Fruit fly (Drosophila melanogaster) whole organism, embryonic: ENCODE data around the gene Capa.

Experiments
- ATbp ChIP-seq: fragments of 200-800 bp; sonication (Bioruptor generic); optimal IDR thresholded peaks from 2 replicates; lab custom pipeline; 2017; ENCODE audit warnings: missing biosample characterization, mild to moderate bottlenecking, missing genetic modification characterization, missing genetic modification reagents
- B-H1 ChIP-seq: fragments of 200-800 bp; sonication (Bioruptor generic); IDR thresholded peaks from 3 replicates; pipeline ENCODE4 v1.3.6; 2022; ENCODE audit warnings: missing biosample characterization, missing genetic modification characterization
- BtbVII ChIP-seq: fragments of 200-800 bp; sonication (Bioruptor generic); optimal IDR thresholded peaks from 3 replicates; lab custom pipeline; 2017; ENCODE audit warnings: missing biosample characterization, mild to moderate bottlenecking, missing genetic modification characterization
- CG10462 ChIP-seq: fragments of 200-800 bp; sonication (Bioruptor generic); optimal IDR thresholded peaks from 2 replicates; lab custom pipeline; 2016; ENCODE audit warnings: missing biosample characterization, missing genetic modification characterization
- CG10979 ChIP-seq: fragments of 200-800 bp; sonication (Bioruptor generic); optimal IDR thresholded peaks from 2 replicates; lab custom pipeline; 2018; ENCODE audit warnings: missing biosample characterization, mild to moderate bottlenecking, missing genetic modification characterization, moderate library complexity
- CG14710 ChIP-seq: fragments of 200-800 bp; sonication (Bioruptor generic); optimal IDR thresholded peaks from 3 replicates; lab custom pipeline; 2019; ENCODE audit warnings: missing biosample characterization, mild to moderate bottlenecking, missing genetic modification characterization, moderate library complexity
- CG2678 ChIP-seq: fragments of 200-800 bp; sonication (Bioruptor generic); optimal IDR thresholded peaks from 3 replicates; lab custom pipeline; 2019; ENCODE audit warnings: missing biosample characterization, mild to moderate bottlenecking, missing genetic modification characterization, moderate library complexity
- CG34422 ChIP-seq: fragments of 200-800 bp; sonication (Bioruptor generic); IDR thresholded peaks from 3 replicates; pipeline ENCODE4 v1.3.6; 2022; ENCODE audit warnings: missing biosample characterization, missing genetic modification characterization
- CG42726 ChIP-seq: fragments of 200-800 bp; sonication (Bioruptor generic); IDR thresholded peaks from 2 replicates; pipeline ENCODE4 v1.3.6; 2022; ENCODE audit warnings: missing biosample characterization, missing genetic modification characterization; ENCODE audit not compliant: partially characterized antibody
- CG4360 ChIP-seq: fragments of 200-800 bp; sonication (Bioruptor generic); IDR thresholded peaks from 2 replicates; pipeline ENCODE4 v1.3.6; 2022; ENCODE audit warnings: missing biosample characterization, missing genetic modification characterization
- CG4617 ChIP-seq: fragments of 200-800 bp; sonication (Bioruptor generic); optimal IDR thresholded peaks from 3 replicates; lab custom pipeline; 2016; ENCODE audit warnings: missing biosample characterization, missing genetic modification characterization, borderline replicate concordance
- CG4707 ChIP-seq: fragments of 200-800 bp; sonication (Bioruptor generic); optimal IDR thresholded peaks from 2 replicates; lab custom pipeline; 2018; ENCODE audit warnings: missing biosample characterization, mild to moderate bottlenecking, missing genetic modification characterization, moderate library complexity
- CG7271 ChIP-seq: fragments of 200-800 bp; sonication (Bioruptor generic); optimal IDR thresholded peaks from 2 replicates; lab custom pipeline; 2018; ENCODE audit warnings: missing biosample characterization, mild to moderate bottlenecking, missing genetic modification characterization, moderate library complexity
- CG7372 ChIP-seq: fragments of 200-800 bp; sonication (Bioruptor generic); IDR thresholded peaks from 2 replicates; pipeline ENCODE4 v1.3.6; 2022; ENCODE audit warnings: missing biosample characterization, missing genetic modification characterization
- CG7963 ChIP-seq: fragments of 200-800 bp; sonication (Bioruptor generic); IDR thresholded peaks from 3 replicates; pipeline ENCODE4 v1.3.6; 2022; ENCODE audit warnings: missing biosample characterization, missing genetic modification characterization; ENCODE audit not compliant: partially characterized antibody
- Dref ChIP-seq: fragments of 200-800 bp; sonication (Bioruptor generic); IDR thresholded peaks from 2 replicates; pipeline ENCODE4 v1.3.6; 2022; ENCODE audit warnings: missing biosample characterization, missing genetic modification characterization
- Drgx ChIP-seq: fragments of 200-800 bp; sonication (Bioruptor generic); IDR thresholded peaks from 2 replicates; pipeline ENCODE4 v1.3.6; 2022; ENCODE audit warnings: missing biosample characterization, missing genetic modification characterization
- MESR4 ChIP-seq: fragments of 200-800 bp; sonication (Bioruptor generic); optimal IDR thresholded peaks from 2 replicates; lab custom pipeline; 2018; ENCODE audit warnings: missing biosample characterization, mild to moderate bottlenecking, missing genetic modification characterization, moderate library complexity
- Med ChIP-seq: fragments of 200-800 bp; sonication (Bioruptor generic); peaks from one replicate; lab custom pipeline; 2016; ENCODE audit warnings: missing biosample characterization, missing genetic modification characterization, mild to moderate bottlenecking, inconsistent platforms, moderate library complexity
- Neu2 ChIP-seq: fragments of 200-800 bp; sonication (Bioruptor generic); optimal IDR thresholded peaks from 3 replicates; lab custom pipeline; 2016; ENCODE audit warnings: missing biosample characterization, missing genetic modification characterization, borderline replicate concordance
- Pdp1 ChIP-seq, 2 experiments: fragments of 200-800 bp; sonication (Bioruptor generic); optimal IDR thresholded peaks; 3 replicates each; lab custom pipeline; 2016; ENCODE audit warnings: missing biosample characterization in 2 of 2, missing genetic modification characterization in 2 of 2, mild to moderate bottlenecking in 1 of 2, moderate library complexity in 1 of 2
- Usf ChIP-seq: fragments of 200-800 bp; sonication (Bioruptor generic); optimal IDR thresholded peaks from 2 replicates; lab custom pipeline; 2017; ENCODE audit warnings: missing genotype, missing biosample characterization, missing genetic modification characterization
- bowl ChIP-seq: fragments of 200-800 bp; sonication (Bioruptor generic); IDR thresholded peaks from 2 replicates; pipeline ENCODE4 v1.3.6; 2022; ENCODE audit warnings: missing biosample characterization, missing genetic modification characterization
- bsh ChIP-seq, 2 experiments: fragments of 200-800 bp; sonication (Bioruptor generic); optimal IDR thresholded peaks; 2 replicates each; lab custom pipeline; 2017 to 2018; ENCODE audit warnings: mild to moderate bottlenecking in 2 of 2, missing biosample characterization in 2 of 2, missing genetic modification characterization in 2 of 2, moderate library complexity in 1 of 2
- chif ChIP-seq, 2 experiments: fragments of 200-800 bp; sonication (Bioruptor generic); optimal IDR thresholded peaks; 3 replicates each; lab custom pipeline; 2016; ENCODE audit warnings: missing biosample characterization in 2 of 2, missing genetic modification characterization in 2 of 2
- ci ChIP-seq: fragments of 200-800 bp; sonication (Bioruptor generic); IDR thresholded peaks from 3 replicates; pipeline ENCODE4 v1.3.6; 2022; ENCODE audit warnings: missing biosample characterization, missing genetic modification characterization
- dati ChIP-seq: fragments of 200-800 bp; sonication (Bioruptor generic); IDR thresholded peaks from 2 replicates; pipeline ENCODE4 v1.3.6; 2022; ENCODE audit warnings: missing biosample characterization, missing genetic modification characterization
- exex ChIP-seq: fragments of 200-800 bp; sonication (Bioruptor generic); optimal IDR thresholded peaks from 4 replicates; lab custom pipeline; 2018; ENCODE audit warnings: missing biosample characterization, mild to moderate bottlenecking, missing genetic modification characterization, moderate library complexity
- jing ChIP-seq: fragments of 200-800 bp; sonication (Bioruptor generic); optimal IDR thresholded peaks from 2 replicates; lab custom pipeline; 2018; ENCODE audit warnings: missing biosample characterization, mild to moderate bottlenecking, missing genetic modification characterization
- kah ChIP-seq: fragments of 200-800 bp; sonication (Bioruptor generic); optimal IDR thresholded peaks from 2 replicates; lab custom pipeline; 2018; ENCODE audit warnings: missing biosample characterization, mild to moderate bottlenecking, missing genetic modification characterization
- klu ChIP-seq: fragments of 200-800 bp; sonication (Bioruptor generic); IDR thresholded peaks from 2 replicates; pipeline ENCODE4 v1.3.6; 2022; ENCODE audit warnings: missing biosample characterization, missing genetic modification characterization
- nom ChIP-seq: fragments of 200-800 bp; sonication (Bioruptor generic); optimal IDR thresholded peaks from 2 replicates; lab custom pipeline; 2017; ENCODE audit warnings: missing biosample characterization, missing genetic modification characterization, mild to moderate bottlenecking, moderate library complexity, missing genetic modification reagents
- otp ChIP-seq: fragments of 200-800 bp; sonication (Bioruptor generic); IDR thresholded peaks from 3 replicates; pipeline ENCODE4, ENCODE4 v1.3.6; 2022; ENCODE audit warnings: missing biosample characterization, missing genetic modification characterization
- peb ChIP-seq: fragments of 200-800 bp; sonication (Bioruptor generic); IDR thresholded peaks from 2 replicates; pipeline ENCODE4 v1.3.6; 2022; ENCODE audit warnings: missing biosample characterization, missing genetic modification characterization
- seq ChIP-seq: fragments of 200-800 bp; sonication (Bioruptor generic); IDR thresholded peaks from 2 replicates; pipeline ENCODE4 v1.3.6; 2022; ENCODE audit warnings: missing biosample characterization, missing genetic modification characterization
- sim ChIP-seq: fragments of 200-800 bp; sonication (Bioruptor generic); IDR thresholded peaks from 2 replicates; pipeline ENCODE4 v1.3.6; 2022; ENCODE audit warnings: missing biosample characterization, missing genetic modification characterization
- sqz ChIP-seq: fragments of 200-800 bp; sonication (Bioruptor generic); optimal IDR thresholded peaks from 3 replicates; lab custom pipeline; 2018; ENCODE audit warnings: missing biosample characterization, mild to moderate bottlenecking, missing genetic modification characterization
- tup ChIP-seq: fragments of 200-800 bp; sonication (Bioruptor generic); optimal IDR thresholded peaks from 2 replicates; lab custom pipeline; 2016; ENCODE audit warnings: missing biosample characterization, mild to moderate bottlenecking, missing genetic modification characterization, moderate library complexity
- zen2 ChIP-seq: fragments of 200-800 bp; sonication (Bioruptor generic); IDR thresholded peaks from 3 replicates; pipeline ENCODE4 v1.3.6; 2022; ENCODE audit warnings: missing biosample characterization, missing genetic modification characterization; ENCODE audit not compliant: partially characterized antibody

Gene Capa

dm6 chr3R:29876232-29876631 is 37.9 kb downstream of the Capa start (continued):
- TF ChIP-seq CG10462 (no peak), B-H1 (GFP tag; lab: Robert Waterston, UW) (no peak), klu (GFP tag; lab: Robert Waterston, UW) (no peak), otp (GFP tag; lab: Robert Waterston, UW) (no peak), ci (GFP tag; lab: Robert Waterston, UW) (no peak)

dm6 chr3R:29875830-29876229 is 38.3 kb downstream of the Capa start:
- TF ChIP-seq CG7372 (GFP tag; lab: Robert Waterston, UW): peak; percentile 44
- no peak for TF ChIP-seq dati (GFP tag; lab: Robert Waterston, UW)
- TF ChIP-seq ATbp (GFP tag; lab: Kevin White, UChicago): no peak
- TF ChIP-seq bsh (GFP tag; optimal IDR thresholded peaks at IDR 0.05; lab: Kevin White, UChicago): peak in 1 of 2 experiments; percentile 52
- peak; percentile 12 for TF ChIP-seq Med (GFP tag; lab: Kevin White, UChicago)
- TF ChIP-seq CG34422 (GFP tag; lab: Robert Waterston, UW): no peak
- no peak for TF ChIP-seq sqz (GFP tag; lab: Kevin White, UChicago)
- no peak for TF ChIP-seq BtbVII (GFP tag; lab: Kevin White, UChicago)
- 0 out of 3 replicates have a peak, but pooled peaks have one; percentile 54 for TF ChIP-seq ci (GFP tag; lab: Robert Waterston, UW)
- peak; percentile 34 for TF ChIP-seq nom (GFP tag; lab: Kevin White, UChicago)
- peak; percentile 75 for TF ChIP-seq Drgx
- no peak for TF ChIP-seq CG7271 (tag; lab: Kevin White, UChicago)
- TF ChIP-seq CG10979 (tag; lab: Kevin White, UChicago): peak; percentile 4
- no peak for TF ChIP-seq jing
- no peak for TF ChIP-seq bowl (GFP tag; lab: Robert Waterston, UW)
- TF ChIP-seq Usf (GFP tag; lab: Kevin White, UChicago): no peak
- TF ChIP-seq, all 482 proteins: peak for 7

- 0 out of 2 replicates have a peak, but pooled peaks have one; percentile 64 for TF ChIP-seq CG42726 (GFP tag; lab: Robert Waterston, UW)
- TF ChIP-seq peb (GFP tag; lab: Robert Waterston, UW): no peak
- TF ChIP-seq CG2678: no peak
- peak; percentile 83 for TF ChIP-seq CG4360
- no peak for TF ChIP-seq sim
- no peak for TF ChIP-seq Usf (GFP tag; lab: Kevin White, UChicago)
- TF ChIP-seq seq (GFP tag; lab: Robert Waterston, UW): 0 out of 2 replicates have a peak, but pooled peaks have one; percentile 20
- no peak for TF ChIP-seq tup (GFP tag; lab: Kevin White, UChicago)
- TF ChIP-seq CG4707 (GFP tag; lab: Kevin White, UChicago): no peak
- TF ChIP-seq chif (GFP tag; optimal IDR thresholded peaks at IDR 0.05; lab: Kevin White, UChicago): no peak
- peak; percentile 7 for TF ChIP-seq Neu2 (GFP tag; lab: Kevin White, UChicago)
- no peak; the same call in 1 of the 3 replicates for TF ChIP-seq CG7963
- peak; percentile 93 for TF ChIP-seq MESR4 (GFP tag; lab: Kevin White, UChicago)
- TF ChIP-seq CG14710 (tag; lab: Kevin White, UChicago): peak; percentile 17
- no peak for TF ChIP-seq kah (GFP tag; lab: Kevin White, UChicago)
- TF ChIP-seq CG4617: peak; percentile 39
- TF ChIP-seq zen2: 0 out of 3 replicates have a peak, but pooled peaks have one; percentile 3
- TF ChIP-seq Pdp1 (GFP tag; optimal IDR thresholded peaks at IDR 0.05; lab: Kevin White, UChicago): peak in 1 of 2 experiments; percentile 63
- TF ChIP-seq Dref (GFP tag; lab: Robert Waterston, UW): peak; percentile 47
- peak; percentile 45; the same call in 1 of the 3 replicates for TF ChIP-seq CG34422 (GFP tag; lab: Robert Waterston, UW)
- TF ChIP-seq exex (tag; lab: Kevin White, UChicago): peak; percentile 17
Observed at dm6 chr3R:29869350-29869688, 44.8 kb downstream of the Capa start, which contains the start of gene CG34133. TSS of gene CG34133 (plus strand) at chr3R:29869365.
